Worm (Caenorhabditis elegans) whole organism, early embryonic: ENCODE results near the gene fut-8.

Source experiments
- B0310.2 ChIP-seq: sonication (generic microtip); optimal IDR thresholded peaks from 2 replicates; lab custom pipeline; 2016; ENCODE audit warnings: mild to moderate bottlenecking, missing genetic modification characterization, missing compliant biosample characterization
- aly-1 ChIP-seq: sonication (generic microtip); optimal IDR thresholded peaks from 2 replicates; lab custom pipeline; 2016; ENCODE audit warnings: missing genetic modification characterization, missing compliant biosample characterization
- ama-1 ChIP-seq: fragments of 150-350 bp; optimal IDR thresholded peaks from 2 replicates; lab custom pipeline; 2014
- ceh-13 ChIP-seq: fragments of 200-800 bp; sonication (Bioruptor generic); optimal IDR thresholded peaks from 2 replicates; lab custom pipeline; 2018; ENCODE audit warnings: mild to moderate bottlenecking, missing genetic modification characterization, missing compliant biosample characterization
- ceh-36 ChIP-seq: sonication (generic microtip); optimal IDR thresholded peaks from 2 replicates; lab custom pipeline; 2016; ENCODE audit warnings: missing genetic modification characterization, inconsistent platforms, missing compliant biosample characterization
- flt-1 ChIP-seq: fragments of 200-800 bp; sonication (Bioruptor generic); IDR thresholded peaks from 2 replicates; pipeline ENCODE4 v1.3.6; 2022; ENCODE audit warnings: missing genetic modification characterization, missing compliant biosample characterization
- hmbx-1 ChIP-seq: sonication (generic microtip); optimal IDR thresholded peaks from 2 replicates; lab custom pipeline; 2016; ENCODE audit warnings: mild to moderate bottlenecking, missing genetic modification characterization, missing compliant biosample characterization
- pes-1 ChIP-seq: fragments of 200-800 bp; sonication (Bioruptor generic); IDR thresholded peaks from 2 replicates; pipeline ENCODE4 v1.3.6; 2022; ENCODE audit warnings: missing genetic modification reagents, missing genetic modification characterization, missing compliant biosample characterization
- tbx-37 ChIP-seq: fragments of 200-800 bp; sonication (Bioruptor generic); conservative IDR thresholded peaks from 2 replicates; pipeline ENCODE4 v1.3.6; 2022; ENCODE audit warnings: missing genetic modification reagents, missing genetic modification characterization, missing compliant biosample characterization
- tra-4 ChIP-seq: sonication (generic microtip); optimal IDR thresholded peaks from 2 replicates; lab custom pipeline; 2017; ENCODE audit warnings: missing genetic modification characterization, missing compliant biosample characterization

- TF ChIP-seq ama-1 (lab: Kevin White, UChicago) (no peak), ceh-36 (tag; lab: Kevin White, UChicago) (no peak), hmbx-1 (no peak), tbx-37 (GFP tag; lab: Robert Waterston, UW) (no peak), B0310.2 (no peak), flt-1 (GFP tag; lab: Robert Waterston, UW) (no peak), ceh-13 (no peak), aly-1 (no peak), pes-1 (no peak), tra-4 (tag; lab: Kevin White, UChicago) (no peak)
Observed at ce11 chrV:5961516-5961915, 28.8 kb downstream of the fut-8 start, which contains the start of gene mcp-1.
